Fruit fly (Drosophila melanogaster) whole organism, pupa: ENCODE results near the gene CG6126.

Experiments used
- CG10348 ChIP-seq: fragments of 200-800 bp; sonication (Bioruptor generic); IDR thresholded peaks from 2 replicates; pipeline ENCODE4 v1.3.6; 2022; ENCODE audit warnings: missing biosample characterization, missing genetic modification characterization
- CG14655 ChIP-seq: fragments of 200-800 bp; sonication (Bioruptor generic); optimal IDR thresholded peaks from 3 replicates; lab custom pipeline; 2017; ENCODE audit warnings: mild to moderate bottlenecking, missing biosample characterization, missing genetic modification reagents, missing genetic modification characterization
- CG17806 ChIP-seq: fragments of 200-800 bp; sonication (Bioruptor generic); optimal IDR thresholded peaks from 2 replicates; lab custom pipeline; 2018; ENCODE audit warnings: missing biosample characterization, mild to moderate bottlenecking, missing genetic modification characterization, moderate library complexity
- CG8301 ChIP-seq: fragments of 200-800 bp; sonication (Bioruptor generic); optimal IDR thresholded peaks from 2 replicates; lab custom pipeline; 2018; ENCODE audit warnings: missing biosample characterization, mild to moderate bottlenecking, missing genetic modification characterization
- EcR ChIP-seq: fragments of 200-800 bp; sonication (Bioruptor generic); optimal IDR thresholded peaks from 3 replicates; lab custom pipeline; 2019; ENCODE audit warnings: missing biosample characterization, missing genetic modification characterization, mild to moderate bottlenecking, moderate library complexity, missing genetic modification reagents
- Ets98B ChIP-seq: fragments of 200-800 bp; sonication (Bioruptor generic); IDR thresholded peaks from 2 replicates; pipeline ENCODE4 v1.3.6; 2022; ENCODE audit warnings: missing biosample characterization, missing genetic modification characterization
- Pif1A ChIP-seq: fragments of 200-800 bp; sonication (Bioruptor generic); optimal IDR thresholded peaks from 3 replicates; lab custom pipeline; 2016; ENCODE audit warnings: missing biosample characterization, missing genetic modification characterization
- Pif1B ChIP-seq: fragments of 200-800 bp; sonication (Bioruptor generic); optimal IDR thresholded peaks from 3 replicates; lab custom pipeline; 2016; ENCODE audit warnings: missing biosample characterization, missing genetic modification characterization
- fd96Ca ChIP-seq: fragments of 200-800 bp; sonication (Bioruptor generic); IDR thresholded peaks from 3 replicates; pipeline ENCODE4 v1.3.6; 2022; ENCODE audit warnings: missing biosample characterization, missing genetic modification characterization
- gl ChIP-seq: fragments of 200-800 bp; sonication (Bioruptor generic); optimal IDR thresholded peaks from 2 replicates; lab custom pipeline; 2018; ENCODE audit warnings: missing biosample characterization, mild to moderate bottlenecking, missing genetic modification characterization
- rn ChIP-seq: fragments of 200-800 bp; sonication (Bioruptor generic); IDR thresholded peaks from 2 replicates; pipeline ENCODE4 v1.3.6; 2022; ENCODE audit warnings: missing biosample characterization, missing genetic modification characterization

- TF ChIP-seq CG10348 (GFP tag; lab: Robert Waterston, UW) (no peak), EcR (GFP tag; lab: Kevin White, UChicago) (peak; percentile 63), gl (no peak), Pif1A (no peak), fd96Ca (no peak), rn (GFP tag; lab: Robert Waterston, UW) (no peak), CG8301 (tag; lab: Kevin White, UChicago) (no peak), Pif1B (no peak), CG14655 (GFP tag; lab: Kevin White, UChicago) (no peak), CG17806 (tag; lab: Kevin White, UChicago) (no peak), Ets98B (GFP tag; lab: Robert Waterston, UW) (no peak)
These were observed 48.5 kb upstream of the CG6126 start for dm6 chr3R:16251270-16251925.
